Fruit fly (Drosophila melanogaster) whole organism, embryonic: ENCODE measurements around the gene Gr93a.

Experiments used
- Asciz ChIP-seq: fragments of 200-800 bp; sonication (Bioruptor generic); optimal IDR thresholded peaks from 2 replicates; lab custom pipeline; 2017; ENCODE audit warnings: missing biosample characterization, mild to moderate bottlenecking, missing genetic modification characterization, missing genetic modification reagents
- CG11456 ChIP-seq: fragments of 200-800 bp; sonication (Bioruptor generic); IDR thresholded peaks from 3 replicates; pipeline ENCODE4 v1.3.6; 2022; ENCODE audit warnings: missing biosample characterization, missing genetic modification characterization
- CG12104 ChIP-seq: fragments of 200-800 bp; sonication (Bioruptor generic); optimal IDR thresholded peaks from 3 replicates; lab custom pipeline; 2016; ENCODE audit warnings: missing biosample characterization, missing genetic modification characterization
- CG12155 ChIP-seq: fragments of 200-800 bp; sonication (Bioruptor generic); optimal IDR thresholded peaks from 3 replicates; lab custom pipeline; 2016; ENCODE audit warnings: missing biosample characterization, missing genetic modification characterization
- CG12299 ChIP-seq: fragments of 200-800 bp; sonication (Bioruptor generic); optimal IDR thresholded peaks from 2 replicates; lab custom pipeline; 2018; ENCODE audit warnings: missing biosample characterization, mild to moderate bottlenecking, missing genetic modification characterization
- CG12391 ChIP-seq: fragments of 200-800 bp; sonication (Bioruptor generic); optimal IDR thresholded peaks from 3 replicates; lab custom pipeline; 2018; ENCODE audit warnings: missing biosample characterization, mild to moderate bottlenecking, missing genetic modification characterization, moderate library complexity
- CG12769 ChIP-seq: fragments of 200-800 bp; sonication (Bioruptor generic); optimal IDR thresholded peaks from 2 replicates; lab custom pipeline; 2019; ENCODE audit warnings: missing biosample characterization, mild to moderate bottlenecking, missing genetic modification characterization, moderate library complexity
- CG14441 ChIP-seq: fragments of 200-800 bp; sonication (Bioruptor generic); IDR thresholded peaks from 2 replicates; pipeline ENCODE4 v1.3.6; 2022; ENCODE audit warnings: missing biosample characterization, missing genetic modification characterization
- CG1529 ChIP-seq: fragments of 200-800 bp; sonication (Bioruptor generic); optimal IDR thresholded peaks from 3 replicates; lab custom pipeline; 2018; ENCODE audit warnings: missing biosample characterization, missing genetic modification characterization
- CG2678 ChIP-seq: fragments of 200-800 bp; sonication (Bioruptor generic); optimal IDR thresholded peaks from 3 replicates; lab custom pipeline; 2019; ENCODE audit warnings: missing biosample characterization, mild to moderate bottlenecking, missing genetic modification characterization, moderate library complexity
- CG30020 ChIP-seq: fragments of 200-800 bp; optimal IDR thresholded peaks from 2 replicates; lab custom pipeline; 2019; ENCODE audit warnings: missing biosample characterization, mild to moderate bottlenecking, missing genetic modification characterization, moderate library complexity
- CG32772 ChIP-seq: fragments of 200-800 bp; sonication (Bioruptor generic); IDR thresholded peaks from 2 replicates; pipeline ENCODE4 v1.3.6; 2022; ENCODE audit warnings: missing biosample characterization, missing genetic modification characterization
- CG33557 ChIP-seq: fragments of 200-800 bp; sonication (Bioruptor generic); optimal IDR thresholded peaks from 2 replicates; lab custom pipeline; 2019; ENCODE audit warnings: missing biosample characterization, mild to moderate bottlenecking, missing genetic modification characterization, moderate library complexity
- CG3407 ChIP-seq: fragments of 200-800 bp; sonication (Bioruptor generic); optimal IDR thresholded peaks from 2 replicates; lab custom pipeline; 2018; ENCODE audit warnings: missing biosample characterization, mild to moderate bottlenecking, missing genetic modification characterization
- CG3995 ChIP-seq: fragments of 200-800 bp; sonication (Bioruptor generic); optimal IDR thresholded peaks from 3 replicates; lab custom pipeline; 2016; ENCODE audit warnings: missing biosample characterization, missing genetic modification characterization
- CG42726 ChIP-seq: fragments of 200-800 bp; sonication (Bioruptor generic); IDR thresholded peaks from 2 replicates; pipeline ENCODE4 v1.3.6; 2022; ENCODE audit warnings: missing biosample characterization, missing genetic modification characterization; ENCODE audit not compliant: partially characterized antibody
- CG43689 ChIP-seq: fragments of 200-800 bp; sonication (Bioruptor generic); IDR thresholded peaks from 2 replicates; pipeline ENCODE4 v1.3.6; 2022; ENCODE audit warnings: missing biosample characterization, missing genetic modification characterization
- CG4820 ChIP-seq: fragments of 200-800 bp; sonication (Bioruptor generic); optimal IDR thresholded peaks from 3 replicates; lab custom pipeline; 2016; ENCODE audit warnings: missing biosample characterization, missing genetic modification characterization
- CG6254 ChIP-seq: fragments of 200-800 bp; sonication (Bioruptor generic); optimal IDR thresholded peaks from 3 replicates; lab custom pipeline; 2017; ENCODE audit warnings: mild to moderate bottlenecking, missing biosample characterization, missing genetic modification reagents, missing genetic modification characterization
- CG6683 ChIP-seq: fragments of 200-800 bp; sonication (Bioruptor generic); optimal IDR thresholded peaks from 2 replicates; lab custom pipeline; 2017; ENCODE audit warnings: missing biosample characterization, mild to moderate bottlenecking, missing genetic modification characterization, missing genetic modification reagents
- CG7556 ChIP-seq: fragments of 200-800 bp; sonication (Bioruptor generic); optimal IDR thresholded peaks from 2 replicates; lab custom pipeline; 2017; ENCODE audit warnings: missing biosample characterization, mild to moderate bottlenecking, missing genetic modification characterization
- CG8478 ChIP-seq: fragments of >200 bp; optimal IDR thresholded peaks from 2 replicates; lab custom pipeline; 2018
- D19B ChIP-seq: fragments of 200-800 bp; sonication (Bioruptor generic); optimal IDR thresholded peaks from 2 replicates; lab custom pipeline; 2017; ENCODE audit warnings: missing biosample characterization, mild to moderate bottlenecking, missing genetic modification characterization
- Eip74EF ChIP-seq, 2 experiments: fragments of 200-800 bp in 1 of 2; fragments of >200 bp in 1 of 2; sonication (Bioruptor generic) in 1 of 2; optimal IDR thresholded peaks; 2 replicates each; lab custom pipeline; 2017 to 2019; ENCODE audit warnings: missing biosample characterization in 2 of 2, missing genetic modification characterization in 2 of 2, mild to moderate bottlenecking in 1 of 2, moderate library complexity in 1 of 2
- Gug ChIP-seq: fragments of 200-800 bp; sonication (Bioruptor generic); IDR thresholded peaks from 4 replicates; pipeline ENCODE4 v1.3.6; 2022; ENCODE audit warnings: missing biosample characterization, missing genetic modification characterization
- HLH3B ChIP-seq: fragments of 200-800 bp; sonication (Bioruptor generic); IDR thresholded peaks from 2 replicates; pipeline ENCODE4 v1.3.6; 2022; ENCODE audit warnings: missing biosample characterization, missing genetic modification characterization
- Hr78 ChIP-seq, 2 experiments: fragments of 200-800 bp in 1 of 2; fragments of >200 bp in 1 of 2; sonication (Bioruptor generic) in 1 of 2; optimal IDR thresholded peaks; 2 replicates each; lab custom pipeline; 2017 to 2019; ENCODE audit warnings: missing biosample characterization in 2 of 2, missing genetic modification characterization in 2 of 2, mild to moderate bottlenecking in 1 of 2, moderate library complexity in 1 of 2
- Meics ChIP-seq: fragments of 200-800 bp; sonication (Bioruptor generic); optimal IDR thresholded peaks from 2 replicates; lab custom pipeline; 2017; ENCODE audit warnings: missing biosample characterization, mild to moderate bottlenecking, missing genetic modification characterization
- Myb ChIP-seq: fragments of 200-800 bp; sonication (Bioruptor generic); optimal IDR thresholded peaks from 2 replicates; lab custom pipeline; 2016; ENCODE audit warnings: missing biosample characterization, missing genetic modification characterization
- Optix ChIP-seq: fragments of 200-800 bp; sonication (Bioruptor generic); IDR thresholded peaks from 3 replicates; pipeline ENCODE4 v1.3.6; 2022; ENCODE audit warnings: missing biosample characterization, missing genetic modification characterization
- Poxn ChIP-seq: fragments of 200-800 bp; sonication (Bioruptor generic); IDR thresholded peaks from 2 replicates; pipeline ENCODE4 v1.3.6; 2022; ENCODE audit warnings: missing biosample characterization, missing genetic modification characterization
- Ravus ChIP-seq: fragments of 200-800 bp; sonication (Bioruptor generic); IDR thresholded peaks from 2 replicates; pipeline ENCODE4 v1.3.6; 2022; ENCODE audit warnings: missing biosample characterization, missing genetic modification characterization
- aop ChIP-seq: fragments of 200-800 bp; sonication (Bioruptor generic); IDR thresholded peaks from 2 replicates; pipeline ENCODE4 v1.3.6; 2022; ENCODE audit warnings: missing biosample characterization, missing genetic modification characterization
- cas ChIP-seq: fragments of 200-800 bp; sonication (Bioruptor generic); IDR thresholded peaks from 2 replicates; pipeline ENCODE4 v1.3.6; 2022; ENCODE audit warnings: missing biosample characterization, missing genetic modification characterization
- dm ChIP-seq: fragments of 200-800 bp; sonication (Bioruptor generic); optimal IDR thresholded peaks from 3 replicates; lab custom pipeline; 2016; ENCODE audit warnings: missing biosample characterization, missing genetic modification characterization
- ems ChIP-seq: fragments of 200-800 bp; sonication (Bioruptor generic); optimal IDR thresholded peaks from 3 replicates; lab custom pipeline; 2016; ENCODE audit warnings: missing biosample characterization, missing genetic modification characterization
- fru ChIP-seq: fragments of >200 bp; optimal IDR thresholded peaks from 2 replicates; lab custom pipeline; 2017
- gce ChIP-seq: fragments of 200-800 bp; sonication (Bioruptor generic); IDR thresholded peaks from 3 replicates; pipeline ENCODE4 v1.3.6; 2022; ENCODE audit warnings: missing biosample characterization, missing genetic modification characterization
- gcm ChIP-seq: fragments of 200-800 bp; sonication (Bioruptor generic); optimal IDR thresholded peaks from 2 replicates; lab custom pipeline; 2019; ENCODE audit warnings: missing biosample characterization, mild to moderate bottlenecking, missing genetic modification characterization, moderate library complexity
- gfzf ChIP-seq: fragments of 200-800 bp; sonication (Bioruptor generic); optimal IDR thresholded peaks from 2 replicates; lab custom pipeline; 2016; ENCODE audit warnings: missing biosample characterization, mild to moderate bottlenecking, missing genetic modification characterization, moderate library complexity
- klu ChIP-seq: fragments of 200-800 bp; sonication (Bioruptor generic); IDR thresholded peaks from 2 replicates; pipeline ENCODE4 v1.3.6; 2022; ENCODE audit warnings: missing biosample characterization, missing genetic modification characterization
- nerfin-2 ChIP-seq: fragments of 200-800 bp; sonication (Bioruptor generic); IDR thresholded peaks from 2 replicates; pipeline ENCODE4 v1.3.6; 2022; ENCODE audit warnings: missing biosample characterization, missing genetic modification characterization; ENCODE audit not compliant: partially characterized antibody
- pan ChIP-seq, 4 experiments: fragments of >200 bp in 3 of 4; fragments of 200-800 bp in 1 of 4; sonication (Bioruptor generic) in 1 of 4; optimal IDR thresholded peaks in 3 of 4; IDR thresholded peaks in 1 of 4; 2 replicates each; pipeline versions ENCODE4 v1.3.6 to Lab custom; 2017 to 2022; ENCODE audit warnings: missing biosample characterization in 2 of 4, missing genetic modification characterization in 2 of 4, mixed read lengths in 1 of 4
- rib ChIP-seq: fragments of 200-800 bp; sonication (Bioruptor generic); IDR thresholded peaks from 2 replicates; pipeline ENCODE4 v1.3.6; 2022; ENCODE audit warnings: missing biosample characterization, missing genetic modification characterization
- sim ChIP-seq: fragments of 200-800 bp; sonication (Bioruptor generic); IDR thresholded peaks from 2 replicates; pipeline ENCODE4 v1.3.6; 2022; ENCODE audit warnings: missing biosample characterization, missing genetic modification characterization
- sna ChIP-seq: fragments of 200-800 bp; sonication (Bioruptor generic); IDR thresholded peaks from 2 replicates; pipeline ENCODE4 v1.3.6; 2022; ENCODE audit warnings: missing biosample characterization, missing genetic modification characterization; ENCODE audit not compliant: partially characterized antibody
- stc ChIP-seq: fragments of 200-800 bp; sonication (Bioruptor generic); IDR thresholded peaks from 2 replicates; pipeline ENCODE4 v1.3.6; 2022; ENCODE audit warnings: missing biosample characterization, missing genetic modification characterization
- tap ChIP-seq: fragments of 200-800 bp; optimal IDR thresholded peaks from 3 replicates; lab custom pipeline; 2019; ENCODE audit warnings: missing biosample characterization, mild to moderate bottlenecking, missing genetic modification characterization, moderate library complexity
- tin ChIP-seq: fragments of 200-800 bp; sonication (Bioruptor generic); optimal IDR thresholded peaks from 3 replicates; lab custom pipeline; 2016; ENCODE audit warnings: missing biosample characterization, missing genetic modification characterization
- tup ChIP-seq: fragments of 200-800 bp; sonication (Bioruptor generic); optimal IDR thresholded peaks from 2 replicates; lab custom pipeline; 2016; ENCODE audit warnings: missing biosample characterization, mild to moderate bottlenecking, missing genetic modification characterization, moderate library complexity
- wek ChIP-seq: fragments of 200-800 bp; sonication (Bioruptor generic); optimal IDR thresholded peaks from 3 replicates; lab custom pipeline; 2018; ENCODE audit warnings: missing biosample characterization, mild to moderate bottlenecking, missing genetic modification characterization, moderate library complexity

Gene Gr93a

DNA sequence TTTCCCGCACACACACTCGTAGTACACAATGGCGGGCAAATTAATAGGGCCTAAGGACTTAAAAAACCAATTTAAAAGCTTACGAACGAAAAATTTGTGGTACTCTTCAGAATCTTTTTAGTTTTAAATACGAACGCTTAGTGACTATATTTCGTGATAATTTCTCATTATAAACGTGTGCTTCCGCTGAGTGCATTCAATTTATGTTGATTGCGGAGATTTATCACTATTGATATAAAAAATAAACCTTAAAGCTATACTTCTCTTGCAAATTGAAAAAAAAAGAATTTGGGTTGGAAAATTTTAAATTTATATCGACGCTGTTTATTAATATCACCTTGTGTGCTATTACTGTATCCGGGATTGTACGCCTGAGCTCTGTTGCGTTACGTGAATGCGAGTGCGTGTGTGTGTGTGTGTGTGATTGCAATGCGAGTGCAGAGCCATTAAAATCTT, 16.7 kb downstream of the Gr93a start (continued):
- TF ChIP-seq CG3995 (GFP tag; lab: Kevin White, UChicago) (no peak), aop (no peak), CG6683 (GFP tag; lab: Kevin White, UChicago) (peak; percentile 9), nerfin-2 (no peak), CG12769 (tag; lab: Kevin White, UChicago) (no peak), klu (GFP tag; lab: Robert Waterston, UW) (no peak), Eip74EF (GFP tag; optimal IDR thresholded peaks at IDR 0.05; lab: Kevin White, UChicago) (peak in 1 of 2 experiments; percentile 78), CG42726 (GFP tag; lab: Robert Waterston, UW) (no peak), Asciz (GFP tag; lab: Kevin White, UChicago) (peak; percentile 78), rib (GFP tag; lab: Robert Waterston, UW) (no peak), CG33557 (GFP tag; lab: Kevin White, UChicago) (peak; percentile 69), sna (GFP tag; lab: Robert Waterston, UW) (no peak), HLH3B (GFP tag; lab: Robert Waterston, UW) (peak; percentile 52; the same call in 1 of the 2 replicates), Optix (GFP tag; lab: Robert Waterston, UW) (no peak), D19B (GFP tag; lab: Kevin White, UChicago) (peak; percentile 8), tup (no peak), Meics (GFP tag; lab: Kevin White, UChicago) (peak; percentile 66), pan (optimal IDR thresholded peaks at IDR 0.05; lab: Kevin White, UChicago) (no peak), pan (GFP tag; optimal IDR thresholded peaks at IDR 0.05 in 1 of 2, IDR thresholded peaks at IDR 0.05 in 1 of 2) (peak in 1 of 2 experiments; percentile 35), CG8478 (lab: Kevin White, UChicago) (no peak), CG7556 (GFP tag; lab: Kevin White, UChicago) (peak; percentile 84), dm (GFP tag; lab: Kevin White, UChicago) (no peak), sim (GFP tag; lab: Robert Waterston, UW) (peak; percentile 51), CG6254 (GFP tag; lab: Kevin White, UChicago) (peak; percentile 65), ems (peak; percentile 65), CG14441 (GFP tag; lab: Robert Waterston, UW) (peak; percentile 46; the same call in 1 of the 2 replicates), tap (tag; lab: Kevin White, UChicago) (peak; percentile 36), Gug (no peak), CG12391 (tag; lab: Kevin White, UChicago) (peak; percentile 73), gfzf (GFP tag; lab: Kevin White, UChicago) (no peak), Ravus (GFP tag; lab: Robert Waterston, UW) (no peak), fru (lab: Kevin White, UChicago) (no peak), gce (GFP tag; lab: Robert Waterston, UW) (no peak), CG12155 (peak; percentile 30), tin (peak; percentile 74), Myb (GFP tag; lab: Kevin White, UChicago) (peak; percentile 39), Poxn (GFP tag; lab: Robert Waterston, UW) (no peak), CG11456 (no peak), CG43689 (GFP tag; lab: Robert Waterston, UW) (no peak), gcm (peak; percentile 67), CG30020 (peak; percentile 34), stc (GFP tag; lab: Robert Waterston, UW) (no peak), Hr78 (GFP tag; optimal IDR thresholded peaks at IDR 0.05; lab: Kevin White, UChicago) (peak in 1 of 2 experiments; percentile 49), CG12299 (peak; percentile 41), cas (GFP tag; lab: Robert Waterston, UW) (no peak), CG2678 (peak; percentile 80), CG1529 (peak; percentile 69), wek (GFP tag; lab: Kevin White, UChicago) (no peak), CG4820 (GFP tag; lab: Kevin White, UChicago) (peak; percentile 80), CG12104 (GFP tag; lab: Kevin White, UChicago) (peak; percentile 79), CG3407 (GFP tag; lab: Kevin White, UChicago) (peak; percentile 46), CG32772 (no peak)
